Worm (Caenorhabditis elegans): ENCODE data around the gene let-23.

DNA sequence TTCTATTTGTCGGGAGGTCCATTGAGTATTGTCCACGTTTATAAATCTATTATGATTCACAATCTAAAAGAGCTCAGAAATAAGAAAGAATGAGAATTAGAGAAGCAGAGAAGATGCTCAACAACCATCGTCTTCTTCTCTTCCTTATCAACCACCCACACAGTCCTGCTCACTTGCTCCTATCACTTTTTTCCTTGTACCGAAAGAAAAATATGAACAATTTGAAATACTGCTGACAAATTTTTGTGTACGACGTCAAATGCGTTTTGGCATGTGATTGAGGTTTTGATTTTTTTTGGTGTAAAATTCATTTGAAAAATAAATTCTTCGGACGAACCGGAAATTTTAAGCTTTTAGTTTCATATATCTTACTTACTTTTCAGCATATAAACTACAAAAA lies 987 bp upstream of the let-23 start:
- TF ChIP-seq lin-32 (GFP tag; optimal IDR thresholded peaks at IDR 0.05) (no peak), snpc-4 (tag; optimal IDR thresholded peaks at IDR 0.05) (no peak), ces-1 (GFP tag; optimal IDR thresholded peaks at IDR 0.05) (no peak), M03D4.4 (tag; optimal IDR thresholded peaks at IDR 0.05) (no peak), elt-3 (tag; optimal IDR thresholded peaks at IDR 0.05) (no peak), blmp-1 (tag; optimal IDR thresholded peaks at IDR 0.05) (no peak), pha-4 (tag; optimal IDR thresholded peaks at IDR 0.05) (no peak), lsy-2 (tag; optimal IDR thresholded peaks at IDR 0.05) (no peak), cnd-1 (tag; optimal IDR thresholded peaks at IDR 0.05) (no peak)
